Fruit fly (Drosophila melanogaster): ENCODE data around the gene Pp2B-14D.

Pp2B-14D gene

dm6 chrX:16552567-16552966 is 7.2 kb downstream of the Pp2B-14D start (continued):
- TF ChIP-seq B-H2 (GFP tag; optimal IDR thresholded peaks at IDR 0.05) = peak; percentile 10
- peak; percentile 81 for TF ChIP-seq Asciz (GFP tag; optimal IDR thresholded peaks at IDR 0.05)
- TF ChIP-seq CG2712 (tag; optimal IDR thresholded peaks at IDR 0.05) = peak; percentile 86
- TF ChIP-seq slp2 (GFP tag; optimal IDR thresholded peaks at IDR 0.05) = no peak
- peak; percentile 77 for TF ChIP-seq cwo (GFP tag; optimal IDR thresholded peaks at IDR 0.05)
- peak; percentile 36 for TF ChIP-seq pho (GFP tag; optimal IDR thresholded peaks at IDR 0.05)
- peak; percentile 30 for TF ChIP-seq CG30020 (tag; optimal IDR thresholded peaks at IDR 0.05)
- TF ChIP-seq CG10209 (GFP tag; optimal IDR thresholded peaks at IDR 0.05) = peak; percentile 84
- peak; percentile 38 for TF ChIP-seq CG7987 (GFP tag; optimal IDR thresholded peaks at IDR 0.05)
- peak; percentile 55 for TF ChIP-seq wek (GFP tag; optimal IDR thresholded peaks at IDR 0.05)
- TF ChIP-seq nmo (GFP tag; optimal IDR thresholded peaks at IDR 0.05) = peak; percentile 83
- peak; percentile 74 for TF ChIP-seq CG8388 (GFP tag; optimal IDR thresholded peaks at IDR 0.05)
- TF ChIP-seq Med (GFP tag) = peak; percentile 94
- no peak for TF ChIP-seq fd102C (GFP tag; optimal IDR thresholded peaks at IDR 0.05)
- TF ChIP-seq Xrp1 (GFP tag; IDR thresholded peaks at IDR 0.05) = peak; percentile 87
- TF ChIP-seq CG6683 (GFP tag; optimal IDR thresholded peaks at IDR 0.05) = peak; percentile 33
- TF ChIP-seq CG9876 (GFP tag; optimal IDR thresholded peaks at IDR 0.05) = peak; percentile 1
- no peak for TF ChIP-seq bbx (GFP tag; IDR thresholded peaks at IDR 0.05; ENCODE audit: partially characterized antibody)
- peak; percentile 23 for TF ChIP-seq CG8089 (GFP tag; optimal IDR thresholded peaks at IDR 0.05)
- TF ChIP-seq gro (GFP tag; optimal IDR thresholded peaks at IDR 0.05) = peak; percentile 72
- peak; percentile 37; the same call in 1 of the 2 replicates for TF ChIP-seq CG16779 (GFP tag; IDR thresholded peaks at IDR 0.05)
- peak; percentile 48 for TF ChIP-seq Max (GFP tag; optimal IDR thresholded peaks at IDR 0.05)
- TF ChIP-seq CG12942 (GFP tag; optimal IDR thresholded peaks at IDR 0.05) = peak; percentile 70
- no peak for TF ChIP-seq fd64A (GFP tag; optimal IDR thresholded peaks at IDR 0.05)
- no peak for TF ChIP-seq CG31365 (tag; optimal IDR thresholded peaks at IDR 0.05)
- TF ChIP-seq H15 (GFP tag; IDR thresholded peaks at IDR 0.05) = 0 out of 3 replicates have a peak, but pooled peaks have one; percentile 36
- TF ChIP-seq Hr51 (GFP tag; optimal IDR thresholded peaks at IDR 0.05) = peak; percentile 28 to 89
- peak; percentile 61 for TF ChIP-seq Mad (GFP tag; optimal IDR thresholded peaks at IDR 0.05)
- TF ChIP-seq CG8290 (GFP tag; optimal IDR thresholded peaks at IDR 0.05) = no peak
- TF ChIP-seq CG8290 (tag; optimal IDR thresholded peaks at IDR 0.05) = peak in 1 of 2 experiments; percentile 67
- TF ChIP-seq Aef1 (GFP tag; IDR thresholded peaks at IDR 0.05) = peak; percentile 74
- TF ChIP-seq CG6791 (GFP tag; IDR thresholded peaks at IDR 0.05; ENCODE audit: partially characterized antibody) = no peak
- TF ChIP-seq Xbp1 (GFP tag; optimal IDR thresholded peaks at IDR 0.05) = peak; percentile 81
- peak in 1 of 2 experiments; percentile 85 for TF ChIP-seq eve (GFP tag; optimal IDR thresholded peaks at IDR 0.05)
- no peak for TF ChIP-seq pan (optimal IDR thresholded peaks at IDR 0.05)
- peak in 1 of 2 experiments; percentile 77 for TF ChIP-seq pan (GFP tag; optimal IDR thresholded peaks at IDR 0.05 in 1 of 2, IDR thresholded peaks at IDR 0.05 in 1 of 2)
- peak; percentile 82 for TF ChIP-seq CG13296 (GFP tag; optimal IDR thresholded peaks at IDR 0.05)
- TF ChIP-seq stc (GFP tag; IDR thresholded peaks at IDR 0.05) = peak; percentile 72
- peak; percentile 70; the same call in 1 of the 2 replicates for TF ChIP-seq HLH3B (GFP tag; IDR thresholded peaks at IDR 0.05)
- TF ChIP-seq MTF-1 (GFP tag; optimal IDR thresholded peaks at IDR 0.05; ENCODE audit: borderline replicate concordance) = peak; percentile 60
- peak; percentile 73; the same call in 2 of the 3 replicates for TF ChIP-seq Dbx (GFP tag; IDR thresholded peaks at IDR 0.05)
- TF ChIP-seq crp (GFP tag; optimal IDR thresholded peaks at IDR 0.05) = peak in 1 of 2 experiments; percentile 5
- TF ChIP-seq CG1792 (GFP tag; optimal IDR thresholded peaks at IDR 0.05) = peak; percentile 55
- TF ChIP-seq Deaf1 (tag; optimal IDR thresholded peaks at IDR 0.05) = peak; percentile 46
- no peak for TF ChIP-seq pita (GFP tag; optimal IDR thresholded peaks at IDR 0.05)
- peak; percentile 82 for TF ChIP-seq fd96Cb (tag; optimal IDR thresholded peaks at IDR 0.05)
- TF ChIP-seq Dref (GFP tag; IDR thresholded peaks at IDR 0.05) = peak; percentile 50
- TF ChIP-seq gce (GFP tag; IDR thresholded peaks at IDR 0.05) = no peak; the same call in 2 of the 3 replicates
- no peak for TF ChIP-seq dati (GFP tag; IDR thresholded peaks at IDR 0.05)
- peak; percentile 86 for TF ChIP-seq CG8924 (tag; optimal IDR thresholded peaks at IDR 0.05)

Data from whole organism, embryonic.